Worm (Caenorhabditis elegans) whole organism, L4 larva: ENCODE results near the gene lurp-2.

Experiments used
- Y75B8A.6 ChIP-seq: fragments of 200-800 bp; sonication (Bioruptor generic); IDR thresholded peaks from 2 replicates; pipeline ENCODE4 v1.3.6; 2022; ENCODE audit warnings: missing genetic modification reagents, missing genetic modification characterization, missing compliant biosample characterization
- daf-19 ChIP-seq: fragments of 200-800 bp; sonication (Bioruptor generic); conservative IDR thresholded peaks from 2 replicates; pipeline ENCODE4 v1.3.6; 2022; ENCODE audit warnings: missing genetic modification characterization, missing compliant biosample characterization
- fos-1 ChIP-seq: fragments of 150-350 bp; optimal IDR thresholded peaks from 2 replicates; lab custom pipeline; 2014; ENCODE audit warnings: missing biosample characterization, missing genetic modification characterization
- mdl-1 ChIP-seq, 2 experiments: fragments of 150-350 bp in 1 of 2; sonication (generic microtip) in 1 of 2; optimal IDR thresholded peaks; 2 replicates each; lab custom pipeline; 2014 to 2017; ENCODE audit warnings: missing biosample characterization in 2 of 2, missing genetic modification characterization in 2 of 2
- nhr-237 ChIP-seq: sonication (generic microtip); optimal IDR thresholded peaks from 2 replicates; lab custom pipeline; 2017; ENCODE audit warnings: missing biosample characterization, missing genetic modification characterization
- nhr-77 ChIP-seq: fragments of 150-350 bp; optimal IDR thresholded peaks from 2 replicates; lab custom pipeline; 2014; ENCODE audit warnings: missing biosample characterization, missing genetic modification characterization
- pqm-1 ChIP-seq: sonication (generic microtip); optimal IDR thresholded peaks from 2 replicates; lab custom pipeline; 2017; ENCODE audit warnings: missing biosample characterization, missing genetic modification characterization
- unc-62 ChIP-seq, 3 experiments: fragments of 150-350 bp in 1 of 3; sonication (generic microtip); optimal IDR thresholded peaks in 2 of 3; peaks in 1 of 3; 1 replicate in 1 of 3; 2 replicates in 2 of 3; lab custom pipeline; 2014 to 2017; ENCODE audit warnings: missing biosample characterization in 3 of 3, missing genetic modification characterization in 3 of 3, missing genetic modification reagents in 3 of 3, missing genotype in 1 of 3

- TF ChIP-seq daf-19 (GFP tag; lab: Robert Waterston, UW) (no peak), fos-1 (tag; lab: Kevin White, UChicago) (no peak), nhr-237 (tag; lab: Kevin White, UChicago) (no peak), mdl-1 (tag; optimal IDR thresholded peaks at IDR 0.05; lab: Kevin White, UChicago) (no peak), pqm-1 (tag; lab: Kevin White, UChicago) (no peak), nhr-77 (tag; lab: Kevin White, UChicago) (no peak), Y75B8A.6 (GFP tag; lab: Robert Waterston, UW) (no peak), unc-62 (GFP tag; optimal IDR thresholded peaks at IDR 0.05 in 1 of 2; lab: Kevin White, UChicago) (no peak), unc-62 (tag; optimal IDR thresholded peaks at IDR 0.05; lab: Kevin White, UChicago) (no peak)
Measured at ce11 chrV:13420640-13421039, 32.8 kb upstream of the lurp-2 start, which contains the start of gene srv-8.
